Worm (Caenorhabditis elegans): ENCODE results near the gene srw-95.

srw-95 gene

DNA sequence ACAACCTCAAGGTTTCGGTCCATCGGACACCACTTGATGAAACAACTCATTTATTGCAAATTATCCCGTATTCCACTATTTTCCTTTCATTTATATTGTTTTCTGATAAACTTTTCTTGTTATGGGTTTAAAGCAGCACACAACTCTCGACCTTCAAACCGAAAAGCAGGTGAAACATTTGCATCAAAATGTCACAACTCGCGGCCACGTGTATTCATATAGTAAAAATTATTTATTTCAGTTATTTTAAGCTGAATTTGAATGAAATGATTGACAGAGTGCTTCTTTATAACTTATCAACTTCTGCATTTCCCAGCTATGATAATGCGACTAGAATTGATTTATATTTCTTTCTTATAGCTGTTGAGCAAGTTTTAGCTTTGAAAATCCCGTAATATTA, at the start of gene srw-95:
Gene srw-95, plus strand, starts transcription at position 213 of the 400 bp plus-strand sequence.
- TF ChIP-seq sptf-1 (tag; optimal IDR thresholded peaks at IDR 0.05) (no peak), ztf-11 (tag; optimal IDR thresholded peaks at IDR 0.05) (no peak), hlh-1 (tag; optimal IDR thresholded peaks at IDR 0.05) (no peak), ceh-83 (GFP tag; optimal IDR thresholded peaks at IDR 0.05) (no peak), tbx-8 (GFP tag; optimal IDR thresholded peaks at IDR 0.05) (no peak), unc-39 (tag; optimal IDR thresholded peaks at IDR 0.05) (no peak), unc-120 (tag; optimal IDR thresholded peaks at IDR 0.05; ENCODE audit: poor library complexity, severe bottlenecking) (no peak), unc-62 (GFP tag; optimal IDR thresholded peaks at IDR 0.05) (no peak), pha-4 (tag; optimal IDR thresholded peaks at IDR 0.05) (no peak), mls-2 (tag; optimal IDR thresholded peaks at IDR 0.05) (no peak), zip-8 (tag; optimal IDR thresholded peaks at IDR 0.05) (no peak), lin-13 (tag; optimal IDR thresholded peaks at IDR 0.05) (no peak)

- TF ChIP-seq lsy-2 (tag; optimal IDR thresholded peaks at IDR 0.05), result peak; percentile 4
These were observed 48.8 kb upstream of the srw-95 start for ce11 chrIV:4762990-4763545.

DNA sequence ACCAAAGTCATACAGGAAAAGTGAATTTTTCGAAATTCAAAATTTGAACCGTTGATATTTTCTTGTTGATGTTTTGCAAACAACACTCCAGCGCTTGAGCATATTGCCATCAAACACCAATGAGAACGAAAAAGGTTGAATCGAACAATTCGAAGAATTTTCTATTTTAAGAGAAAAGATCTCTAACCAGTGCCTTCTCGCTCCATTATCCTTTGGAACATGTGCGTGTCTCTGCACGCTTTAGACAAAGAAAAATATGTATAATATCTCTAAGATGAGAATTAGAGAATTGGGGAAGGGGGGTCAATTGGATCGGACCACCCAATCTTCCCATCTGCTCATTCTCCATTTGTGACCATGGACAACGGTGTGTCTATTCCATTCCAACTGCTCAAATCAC, 48.0 kb upstream of the srw-95 start, which contains the start of gene Y17G9B.2:
Gene Y17G9B.2, plus strand, starts transcription at position 301 of the 400 bp plus-strand sequence.
- no peak for TF ChIP-seq tbx-8 (GFP tag; optimal IDR thresholded peaks at IDR 0.05)
- TF ChIP-seq lin-13 (tag; optimal IDR thresholded peaks at IDR 0.05), result no peak
- no peak for TF ChIP-seq ceh-39 (tag; optimal IDR thresholded peaks at IDR 0.05)
- no peak for TF ChIP-seq ceh-43 (GFP tag; optimal IDR thresholded peaks at IDR 0.05)
- no peak for TF ChIP-seq nhr-76 (tag; optimal IDR thresholded peaks at IDR 0.05)
- TF ChIP-seq cnd-1 (tag; optimal IDR thresholded peaks at IDR 0.05), result no peak
- no peak for TF ChIP-seq sem-2 (GFP tag; optimal IDR thresholded peaks at IDR 0.05)
- no peak for TF ChIP-seq unc-62 (GFP tag; optimal IDR thresholded peaks at IDR 0.05)
- no peak for TF ChIP-seq unc-120 (tag; optimal IDR thresholded peaks at IDR 0.05; ENCODE audit: poor library complexity, severe bottlenecking)
- no peak for TF ChIP-seq ces-1 (GFP tag; optimal IDR thresholded peaks at IDR 0.05)
- no peak for TF ChIP-seq nhr-237 (tag; optimal IDR thresholded peaks at IDR 0.05)
- no peak for TF ChIP-seq ham-2 (GFP tag; optimal IDR thresholded peaks at IDR 0.05)
- TF ChIP-seq nhr-28 (tag; optimal IDR thresholded peaks at IDR 0.05), result no peak
- TF ChIP-seq blmp-1 (tag; optimal IDR thresholded peaks at IDR 0.05), result no peak
- TF ChIP-seq nhr-12 (tag; optimal IDR thresholded peaks at IDR 0.05), result no peak
- TF ChIP-seq unc-39 (tag; optimal IDR thresholded peaks at IDR 0.05), result no peak
- no peak for TF ChIP-seq zip-8 (tag; optimal IDR thresholded peaks at IDR 0.05)

ce11 chrIV:4764422-4764821, 47.5 kb upstream of the srw-95 start, which contains the start of gene npp-26:
npp-26 (plus strand) TSS chrIV:4764722.
- TF ChIP-seq mep-1 (tag; optimal IDR thresholded peaks at IDR 0.05) (no peak), snpc-4 (tag; optimal IDR thresholded peaks at IDR 0.05) (no peak), nhr-12 (tag; optimal IDR thresholded peaks at IDR 0.05) (no peak), unc-39 (tag; optimal IDR thresholded peaks at IDR 0.05) (no peak), drap-1 (GFP tag; optimal IDR thresholded peaks at IDR 0.05) (no peak), nhr-76 (tag; optimal IDR thresholded peaks at IDR 0.05) (no peak), bed-3 (GFP tag; optimal IDR thresholded peaks at IDR 0.05) (no peak), sptf-1 (tag; optimal IDR thresholded peaks at IDR 0.05) (no peak), M03D4.4 (tag; optimal IDR thresholded peaks at IDR 0.05) (no peak), ces-1 (GFP tag; optimal IDR thresholded peaks at IDR 0.05) (no peak), ztf-11 (tag; optimal IDR thresholded peaks at IDR 0.05) (no peak), sem-2 (GFP tag; optimal IDR thresholded peaks at IDR 0.05) (no peak), lin-13 (tag; optimal IDR thresholded peaks at IDR 0.05) (no peak), elt-3 (tag; optimal IDR thresholded peaks at IDR 0.05) (no peak)

- TF ChIP-seq ham-2 (GFP tag; optimal IDR thresholded peaks at IDR 0.05), result no peak
- no peak for TF ChIP-seq unc-120 (tag; optimal IDR thresholded peaks at IDR 0.05; ENCODE audit: poor library complexity, severe bottlenecking)
- TF ChIP-seq flh-1 (GFP tag; optimal IDR thresholded peaks at IDR 0.05), result no peak
- TF ChIP-seq drap-1 (GFP tag; optimal IDR thresholded peaks at IDR 0.05), result no peak
- TF ChIP-seq nhr-28 (tag; optimal IDR thresholded peaks at IDR 0.05), result no peak
- no peak for TF ChIP-seq mls-2 (tag; optimal IDR thresholded peaks at IDR 0.05)
- no peak for TF ChIP-seq sptf-1 (tag; optimal IDR thresholded peaks at IDR 0.05)
- TF ChIP-seq tbx-8 (GFP tag; optimal IDR thresholded peaks at IDR 0.05), result no peak
- no peak for TF ChIP-seq nhr-2 (tag; optimal IDR thresholded peaks at IDR 0.05)
These were observed 40.1 kb upstream of the srw-95 start, which contains the start of gene R11E3.2 for ce11 chrIV:4771792-4772191. R11E3.2 (plus strand) TSS chrIV:4772092.
